Fruit fly (Drosophila melanogaster) whole organism, prepupa: Measurements from ENCODE around the gene CG3982.

Experiments used
- Blimp-1 ChIP-seq: fragments of 200-800 bp; sonication (Bioruptor generic); optimal IDR thresholded peaks from 3 replicates; lab custom pipeline; 2017; ENCODE audit warnings: missing biosample characterization, missing genetic modification characterization, mild to moderate bottlenecking, moderate library complexity, missing genetic modification reagents
- CG6808 ChIP-seq: fragments of 200-800 bp; sonication (Bioruptor generic); optimal IDR thresholded peaks from 3 replicates; lab custom pipeline; 2017; ENCODE audit warnings: missing biosample characterization, missing genetic modification characterization, mild to moderate bottlenecking, moderate library complexity, missing genetic modification reagents
- CG6854 ChIP-seq: fragments of 200-800 bp; sonication (Bioruptor generic); optimal IDR thresholded peaks from 2 replicates; lab custom pipeline; 2017; ENCODE audit warnings: missing biosample characterization, mild to moderate bottlenecking, missing genetic modification characterization
- CG8319 ChIP-seq: fragments of 200-800 bp; sonication (Bioruptor generic); optimal IDR thresholded peaks from 3 replicates; lab custom pipeline; 2016; ENCODE audit warnings: missing biosample characterization, missing genetic modification characterization
- CG9139 ChIP-seq: fragments of 200-800 bp; sonication (Bioruptor generic); optimal IDR thresholded peaks from 3 replicates; lab custom pipeline; 2017; ENCODE audit warnings: missing biosample characterization, mild to moderate bottlenecking, missing genetic modification characterization
- cyc ChIP-seq: fragments of 200-800 bp; sonication (Bioruptor generic); optimal IDR thresholded peaks from 3 replicates; lab custom pipeline; 2016; ENCODE audit warnings: missing biosample characterization, missing genetic modification characterization
- net ChIP-seq: fragments of 200-800 bp; sonication (Bioruptor generic); optimal IDR thresholded peaks from 3 replicates; lab custom pipeline; 2016; ENCODE audit warnings: missing biosample characterization, missing genetic modification characterization

DNA sequence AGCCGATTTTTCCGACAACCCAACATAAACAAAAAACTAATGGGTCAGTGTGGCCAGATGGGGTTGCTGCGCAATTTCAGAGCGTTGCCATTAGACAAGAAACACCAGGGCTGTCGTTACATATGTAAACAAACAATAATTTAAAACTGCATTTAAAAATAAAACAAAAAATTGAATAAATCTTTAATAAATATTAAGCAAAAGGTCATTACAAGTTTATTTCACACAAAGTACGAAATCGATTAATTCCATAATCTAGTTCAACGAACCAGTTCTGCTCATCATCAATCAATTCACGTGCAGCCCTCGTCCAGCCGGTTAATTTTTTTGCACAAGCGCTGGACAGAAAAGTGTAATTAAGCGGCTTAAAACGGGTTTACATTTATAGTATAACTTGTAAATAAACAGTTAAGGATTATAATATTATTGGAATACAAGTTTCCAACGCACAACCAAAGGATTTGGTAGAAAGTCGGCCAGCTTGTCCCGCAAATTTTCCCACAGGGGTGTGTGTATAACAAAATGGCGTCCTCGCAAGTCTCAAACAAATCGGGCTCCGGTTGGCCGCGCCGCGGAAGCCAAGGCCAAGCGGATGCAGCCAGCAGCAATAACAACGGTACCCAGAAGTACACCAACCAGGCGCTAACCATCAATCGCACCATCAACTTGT, 6.3 kb downstream of the CG3982 start, which contains the start of the genes CG4022 and Cpsf5:
- TF ChIP-seq cyc (peak; percentile 62), net (GFP tag; lab: Kevin White, UChicago) (peak; percentile 54), CG9139 (GFP tag; lab: Kevin White, UChicago) (no peak), CG8319 (GFP tag; lab: Kevin White, UChicago) (no peak), CG6854 (no peak), Blimp-1 (no peak), CG6808 (GFP tag; lab: Kevin White, UChicago) (peak; percentile 36)
